Worm (Caenorhabditis elegans): ENCODE measurements around the gene svh-5.

- TF ChIP-seq ztf-11 (tag; optimal IDR thresholded peaks at IDR 0.05), result no peak
- no peak for TF ChIP-seq pha-4 (tag; optimal IDR thresholded peaks at IDR 0.05)
- no peak for TF ChIP-seq nhr-237 (tag; optimal IDR thresholded peaks at IDR 0.05)
- TF ChIP-seq elt-1 (tag; optimal IDR thresholded peaks at IDR 0.05; ENCODE audit: borderline replicate concordance, insufficient read depth), result no peak
- no peak for TF ChIP-seq hlh-1 (tag; optimal IDR thresholded peaks at IDR 0.05)
- no peak for TF ChIP-seq unc-62 (GFP tag; optimal IDR thresholded peaks at IDR 0.05)
- no peak for TF ChIP-seq blmp-1 (tag; optimal IDR thresholded peaks at IDR 0.05)
- no peak for TF ChIP-seq nhr-76 (tag; optimal IDR thresholded peaks at IDR 0.05)
- no peak for TF ChIP-seq unc-39 (tag; optimal IDR thresholded peaks at IDR 0.05)
- TF ChIP-seq drap-1 (GFP tag; optimal IDR thresholded peaks at IDR 0.05), result no peak
- TF ChIP-seq lin-13 (tag; optimal IDR thresholded peaks at IDR 0.05), result no peak
- no peak for TF ChIP-seq snpc-4 (tag; optimal IDR thresholded peaks at IDR 0.05)
- TF ChIP-seq sptf-1 (tag; optimal IDR thresholded peaks at IDR 0.05), result no peak
- TF ChIP-seq ceh-83 (GFP tag; optimal IDR thresholded peaks at IDR 0.05), result no peak
Measured at ce11 chrX:15342744-15343259, 34.8 kb downstream of the svh-5 start.

All from whole organism, mixed stage, embryonic.